Fruit fly (Drosophila melanogaster) S2 (cell line): ENCODE results near the gene ATP7.

ENCODE experiments used
- CG8478 ChIP-seq: fragments of >200 bp; optimal IDR thresholded peaks from 2 replicates; lab custom pipeline; 2018
- CTCF ChIP-seq, 2 experiments: fragments of >200 bp; optimal IDR thresholded peaks; 2 replicates each; lab custom pipeline; 2018

DNA sequence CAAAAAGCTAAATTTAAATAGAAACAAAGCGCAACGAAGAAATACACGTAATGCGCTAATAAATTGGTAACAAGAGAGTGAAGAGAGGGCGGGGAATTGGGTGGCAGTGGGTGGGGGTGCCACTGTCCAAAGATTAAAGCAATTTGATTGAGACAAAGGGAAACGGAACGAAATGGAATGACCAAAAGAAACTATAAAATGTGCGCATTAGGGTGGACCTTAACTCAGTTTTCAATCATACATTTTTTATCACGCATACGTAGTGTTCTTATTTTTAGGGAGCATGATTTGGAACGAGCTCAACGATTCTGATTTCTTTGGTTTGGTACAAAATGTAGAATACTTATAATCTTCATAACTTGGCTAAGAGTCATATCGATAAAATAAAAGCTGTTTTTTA, 32.9 kb upstream of the ATP7 start:
- TF ChIP-seq CTCF (optimal IDR thresholded peaks at IDR 0.05; lab: Kevin White, UChicago) (no peak), CG8478 (lab: Kevin White, UChicago) (no peak)
